Fruit fly (Drosophila melanogaster): Measurements from ENCODE around the gene CG4393.

CG4393 gene

dm6 chr3R:23384591-23385260 is at the start of gene CG4393:
Gene CG4393 (minus strand): TSS chr3R:23384777.
- TF ChIP-seq svp (GFP tag) (peak; percentile 33), Eip78C (GFP tag) (peak; percentile 66), OdsH (GFP tag; optimal IDR thresholded peaks at IDR 0.05) (no peak), salr (GFP tag; optimal IDR thresholded peaks at IDR 0.05) (peak in 1 of 2 experiments; percentile 41), CG6163 (GFP tag; IDR thresholded peaks at IDR 0.05) (0 out of 3 replicates have a peak, but pooled peaks have one; percentile 46), eg (GFP tag; IDR thresholded peaks at IDR 0.05) (peak; percentile 73), CG6854 (GFP tag; optimal IDR thresholded peaks at IDR 0.05) (peak; percentile 40), CG32006 (GFP tag; optimal IDR thresholded peaks at IDR 0.05) (peak; percentile 36), fkh (GFP tag; optimal IDR thresholded peaks at IDR 0.05) (no peak), CG8119 (GFP tag; IDR thresholded peaks at IDR 0.05) (peak; percentile 79), CG11294 (GFP tag; IDR thresholded peaks at IDR 0.05) (no peak), ss (GFP tag; optimal IDR thresholded peaks at IDR 0.05) (peak; percentile 28 to 35), CG1621 (tag; optimal IDR thresholded peaks at IDR 0.05) (peak; percentile 27), CG16779 (tag; optimal IDR thresholded peaks at IDR 0.05) (peak; percentile 23), net (GFP tag; optimal IDR thresholded peaks at IDR 0.05) (peak; percentile 50), CG10631 (GFP tag; optimal IDR thresholded peaks at IDR 0.05) (no peak), Met (GFP tag; optimal IDR thresholded peaks at IDR 0.05) (no peak), CG6276 (GFP tag; optimal IDR thresholded peaks at IDR 0.05) (peak; percentile 77), dac (GFP tag; optimal IDR thresholded peaks at IDR 0.05) (peak; percentile 25), Sox14 (GFP tag; optimal IDR thresholded peaks at IDR 0.05) (peak; percentile 18), Smox (GFP tag; optimal IDR thresholded peaks at IDR 0.05) (no peak), CG6792 (GFP tag; optimal IDR thresholded peaks at IDR 0.05) (peak; percentile 10), Blimp-1 (GFP tag; optimal IDR thresholded peaks at IDR 0.05) (no peak), CG4318 (GFP tag; optimal IDR thresholded peaks at IDR 0.05) (no peak), CG15336 (GFP tag; IDR thresholded peaks at IDR 0.05) (peak; percentile 73), Lpt (GFP tag; optimal IDR thresholded peaks at IDR 0.05) (peak; percentile 59), CG9139 (GFP tag; optimal IDR thresholded peaks at IDR 0.05) (peak; percentile 56), spab (GFP tag; optimal IDR thresholded peaks at IDR 0.05) (peak; percentile 41), CG11762 (GFP tag; optimal IDR thresholded peaks at IDR 0.05; ENCODE audit: insufficient read depth) (no peak), Hr39 (GFP tag; optimal IDR thresholded peaks at IDR 0.05) (no peak), CG10669 (GFP tag; optimal IDR thresholded peaks at IDR 0.05) (peak; percentile 20), CG6808 (GFP tag; optimal IDR thresholded peaks at IDR 0.05) (peak; percentile 61), CG3919 (GFP tag; optimal IDR thresholded peaks at IDR 0.05) (peak; percentile 29), Sox102F (GFP tag; optimal IDR thresholded peaks at IDR 0.05) (no peak)

- TF ChIP-seq dsx (GFP tag; optimal IDR thresholded peaks at IDR 0.05; ENCODE audit: poor library complexity, severe bottlenecking) = no peak
- TF ChIP-seq svp (GFP tag) = no peak
- TF ChIP-seq CG34406 (GFP tag; optimal IDR thresholded peaks at IDR 0.05) = no peak
- TF ChIP-seq lz (GFP tag; optimal IDR thresholded peaks at IDR 0.05) = no peak
- no peak for TF ChIP-seq Blimp-1 (GFP tag; optimal IDR thresholded peaks at IDR 0.05)
- no peak for TF ChIP-seq Met (GFP tag; optimal IDR thresholded peaks at IDR 0.05)
- no peak for TF ChIP-seq fd85E (GFP tag; optimal IDR thresholded peaks at IDR 0.05)
- TF ChIP-seq dac (GFP tag; optimal IDR thresholded peaks at IDR 0.05) = no peak
- no peak for TF ChIP-seq fd59A (GFP tag; optimal IDR thresholded peaks at IDR 0.05)
- TF ChIP-seq net (GFP tag; optimal IDR thresholded peaks at IDR 0.05) = no peak
- no peak for TF ChIP-seq CG8119 (GFP tag; IDR thresholded peaks at IDR 0.05)
- TF ChIP-seq Sox15 (GFP tag; optimal IDR thresholded peaks at IDR 0.05) = no peak
- TF ChIP-seq esn (GFP tag; optimal IDR thresholded peaks at IDR 0.05) = no peak
- no peak for TF ChIP-seq CG6163 (GFP tag; IDR thresholded peaks at IDR 0.05)
These were observed 46.8 kb upstream of the CG4393 start for dm6 chr3R:23431355-23431754.

Data from whole organism, prepupa.